Worm (Caenorhabditis elegans): ENCODE data around the gene C12D5.9.

DNA sequence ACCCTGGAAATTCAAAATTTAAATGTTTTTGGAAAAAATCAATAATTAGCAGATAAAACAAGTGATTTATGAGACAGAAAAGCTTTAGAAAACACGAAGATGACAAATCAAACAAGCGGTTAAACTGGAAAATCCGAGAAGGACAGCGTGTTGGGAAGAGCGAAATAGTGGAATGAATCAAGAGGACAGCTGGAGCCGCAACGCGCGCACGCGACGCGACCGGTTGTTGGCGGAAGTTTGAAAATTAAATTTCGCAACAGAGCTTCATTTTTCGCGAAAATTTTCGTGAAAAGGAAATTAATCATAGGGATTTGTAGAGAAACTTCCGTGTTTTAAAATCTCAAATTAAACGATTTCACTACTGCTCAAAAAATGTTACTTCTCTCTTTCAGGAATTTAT is 45.1 kb upstream of the C12D5.9 start, which contains the start of gene clic-1:
- TF ChIP-seq med-1 (GFP tag; optimal IDR thresholded peaks at IDR 0.05; ENCODE audit: insufficient read depth): no peak
- TF ChIP-seq T22C8.4 (GFP tag; IDR thresholded peaks at IDR 0.05): no peak
- peak; percentile 62 for TF ChIP-seq ztf-23 (GFP tag; IDR thresholded peaks at IDR 0.05)
- TF ChIP-seq klf-2 (GFP tag; conservative IDR thresholded peaks at IDR 0.05): no peak
- no peak for TF ChIP-seq ref-1 (GFP tag; conservative IDR thresholded peaks at IDR 0.05)
- TF ChIP-seq flt-1 (GFP tag; IDR thresholded peaks at IDR 0.05): peak; percentile 41; the same call in 1 of the 2 replicates
- no peak for TF ChIP-seq ztf-29 (GFP tag; IDR thresholded peaks at IDR 0.05)
- TF ChIP-seq tab-1 (GFP tag; IDR thresholded peaks at IDR 0.05): no peak
- peak; percentile 42 for TF ChIP-seq cog-1 (tag; optimal IDR thresholded peaks at IDR 0.05)
